Worm (Caenorhabditis elegans) whole organism, L2 larva: Measurements from ENCODE around the gene nuo-3.

Experiments used
- C34F6.9 ChIP-seq: fragments of 150-350 bp; optimal IDR thresholded peaks from 2 replicates; lab custom pipeline; 2014; ENCODE audit warnings: missing biosample characterization, missing genetic modification characterization
- F13H6.1 ChIP-seq: sonication (generic microtip); optimal IDR thresholded peaks from 2 replicates; lab custom pipeline; 2016; ENCODE audit warnings: missing genetic modification characterization, missing compliant biosample characterization
- R02D3.7 ChIP-seq: fragments of 150-350 bp; optimal IDR thresholded peaks from 2 replicates; lab custom pipeline; 2014; ENCODE audit warnings: missing biosample characterization, missing genetic modification characterization
- Y55F3AM.14 ChIP-seq: fragments of 200-800 bp; sonication (Bioruptor generic); optimal IDR thresholded peaks from 2 replicates; lab custom pipeline; 2018; ENCODE audit warnings: mild to moderate bottlenecking, missing genetic modification characterization, missing compliant biosample characterization
- ZK546.5 ChIP-seq: sonication (generic microtip); optimal IDR thresholded peaks from 2 replicates; lab custom pipeline; 2017; ENCODE audit warnings: missing biosample characterization, missing genetic modification characterization
- alr-1 ChIP-seq: fragments of 150-350 bp; optimal IDR thresholded peaks from 2 replicates; lab custom pipeline; 2014; ENCODE audit warnings: missing biosample characterization, missing genetic modification characterization
- aly-2 ChIP-seq: fragments of 150-350 bp; optimal IDR thresholded peaks from 2 replicates; lab custom pipeline; 2014; ENCODE audit warnings: missing biosample characterization, missing genetic modification characterization
- ama-1 ChIP-seq: fragments of 150-350 bp; optimal IDR thresholded peaks from 2 replicates; lab custom pipeline; 2018; ENCODE audit warnings: inconsistent platforms
- blmp-1 ChIP-seq: sonication (generic microtip); optimal IDR thresholded peaks from 2 replicates; lab custom pipeline; 2017; ENCODE audit warnings: missing genetic modification characterization, mild to moderate bottlenecking, missing compliant biosample characterization, antibody characterized with exemption, moderate library complexity; ENCODE audit not compliant: insufficient read depth
- ceh-16 ChIP-seq: fragments of 150-350 bp; optimal IDR thresholded peaks from 2 replicates; lab custom pipeline; 2014; ENCODE audit warnings: missing biosample characterization, missing genetic modification characterization
- ceh-82 ChIP-seq: fragments of 150-350 bp; optimal IDR thresholded peaks from 2 replicates; lab custom pipeline; 2014; ENCODE audit warnings: missing biosample characterization, missing genetic modification characterization
- crh-2 ChIP-seq: sonication (generic microtip); optimal IDR thresholded peaks from 2 replicates; lab custom pipeline; 2017; ENCODE audit warnings: missing biosample characterization, missing genetic modification characterization
- dmd-4 ChIP-seq: sonication (generic microtip); optimal IDR thresholded peaks from 2 replicates; lab custom pipeline; 2017; ENCODE audit warnings: missing biosample characterization, missing genetic modification characterization
- egl-27 ChIP-seq: sonication (generic microtip); optimal IDR thresholded peaks from 3 replicates; lab custom pipeline; 2017; ENCODE audit warnings: missing biosample characterization, missing genetic modification reagents, missing genetic modification characterization
- elt-1 ChIP-seq: fragments of 150-350 bp; optimal IDR thresholded peaks from 2 replicates; lab custom pipeline; 2014; ENCODE audit warnings: missing biosample characterization, missing genetic modification characterization
- elt-3 ChIP-seq: sonication (generic microtip); optimal IDR thresholded peaks from 2 replicates; lab custom pipeline; 2017; ENCODE audit warnings: missing biosample characterization, missing genetic modification characterization
- fos-1 ChIP-seq: fragments of 150-350 bp; optimal IDR thresholded peaks from 2 replicates; lab custom pipeline; 2014; ENCODE audit warnings: missing biosample characterization, missing genetic modification characterization
- gmeb-1 ChIP-seq: fragments of 150-350 bp; optimal IDR thresholded peaks from 2 replicates; lab custom pipeline; 2014; ENCODE audit warnings: missing biosample characterization, missing genetic modification characterization
- lin-11 ChIP-seq: fragments of 150-350 bp; sonication (generic microtip); optimal IDR thresholded peaks from 2 replicates; lab custom pipeline; 2014; ENCODE audit warnings: missing biosample characterization, missing genetic modification characterization, inconsistent platforms, mixed read lengths
- lin-13 ChIP-seq: fragments of 150-350 bp; optimal IDR thresholded peaks from 2 replicates; lab custom pipeline; 2014; ENCODE audit warnings: missing biosample characterization, missing genetic modification reagents, missing genetic modification characterization
- lin-39 ChIP-seq: fragments of 150-350 bp; optimal IDR thresholded peaks from 2 replicates; lab custom pipeline; 2014; ENCODE audit warnings: missing biosample characterization, missing genetic modification reagents, missing genetic modification characterization
- lsy-2 ChIP-seq, 2 experiments: fragments of 150-350 bp in 1 of 2; sonication (generic microtip) in 1 of 2; optimal IDR thresholded peaks; 2 replicates each; lab custom pipeline; 2014 to 2017; ENCODE audit warnings: missing biosample characterization in 2 of 2, missing genetic modification characterization in 2 of 2
- mab-5 ChIP-seq: fragments of 150-350 bp; optimal IDR thresholded peaks from 2 replicates; lab custom pipeline; 2014; ENCODE audit warnings: missing biosample characterization, missing genetic modification characterization
- mbf-1 ChIP-seq: sonication (generic microtip); optimal IDR thresholded peaks from 2 replicates; lab custom pipeline; 2017; ENCODE audit warnings: missing biosample characterization, missing genetic modification characterization
- mdl-1 ChIP-seq, 2 experiments: fragments of 150-350 bp in 1 of 2; sonication (generic microtip) in 1 of 2; optimal IDR thresholded peaks; 2 replicates each; lab custom pipeline; 2017; ENCODE audit warnings: missing biosample characterization in 2 of 2, missing genetic modification characterization in 2 of 2
- nhr-10 ChIP-seq: sonication (generic microtip); optimal IDR thresholded peaks from 2 replicates; lab custom pipeline; 2017; ENCODE audit warnings: missing biosample characterization, missing genetic modification characterization
- nhr-11 ChIP-seq: fragments of 150-350 bp; optimal IDR thresholded peaks from 2 replicates; lab custom pipeline; 2014; ENCODE audit warnings: missing biosample characterization, missing genetic modification characterization
- nhr-12 ChIP-seq: fragments of 150-350 bp; optimal IDR thresholded peaks from 2 replicates; lab custom pipeline; 2014; ENCODE audit warnings: missing biosample characterization, missing genetic modification characterization
- nhr-129 ChIP-seq: fragments of 150-350 bp; optimal IDR thresholded peaks from 2 replicates; lab custom pipeline; 2014; ENCODE audit warnings: missing biosample characterization, missing genetic modification characterization
- nhr-21 ChIP-seq: fragments of 150-350 bp; optimal IDR thresholded peaks from 2 replicates; lab custom pipeline; 2014; ENCODE audit warnings: missing biosample characterization, missing genetic modification characterization
- nhr-23 ChIP-seq: fragments of 150-350 bp; optimal IDR thresholded peaks from 2 replicates; lab custom pipeline; 2014; ENCODE audit warnings: missing biosample characterization, missing genetic modification reagents, missing genetic modification characterization
- nhr-237 ChIP-seq: fragments of 150-350 bp; optimal IDR thresholded peaks from 2 replicates; lab custom pipeline; 2014; ENCODE audit warnings: missing biosample characterization, missing genetic modification characterization
- nhr-25 ChIP-seq: fragments of 150-350 bp; sonication (generic microtip); optimal IDR thresholded peaks from 3 replicates; lab custom pipeline; 2014; ENCODE audit warnings: missing biosample characterization, missing genetic modification characterization
- nhr-6 ChIP-seq: fragments of 150-350 bp; optimal IDR thresholded peaks from 2 replicates; lab custom pipeline; 2014; ENCODE audit warnings: missing biosample characterization, missing genetic modification characterization
- nhr-77 ChIP-seq: fragments of 150-350 bp; optimal IDR thresholded peaks from 2 replicates; lab custom pipeline; 2014; ENCODE audit warnings: missing biosample characterization, missing genetic modification characterization
- peb-1 ChIP-seq: fragments of 150-350 bp; optimal IDR thresholded peaks from 2 replicates; lab custom pipeline; 2014; ENCODE audit warnings: missing biosample characterization, missing genetic modification characterization
- sem-4 ChIP-seq: fragments of 150-350 bp; optimal IDR thresholded peaks from 2 replicates; lab custom pipeline; 2014; ENCODE audit warnings: missing biosample characterization, missing genetic modification reagents, missing genetic modification characterization
- skn-1 ChIP-seq: sonication (generic microtip); optimal IDR thresholded peaks from 2 replicates; lab custom pipeline; 2017; ENCODE audit warnings: missing biosample characterization, missing genetic modification characterization
- sma-3 ChIP-seq: sonication (generic microtip); optimal IDR thresholded peaks from 2 replicates; lab custom pipeline; 2016; ENCODE audit warnings: missing genetic modification reagents, missing genetic modification characterization, missing compliant biosample characterization
- sma-9 ChIP-seq, 2 experiments: fragments of 150-350 bp in 1 of 2; sonication (generic microtip) in 1 of 2; optimal IDR thresholded peaks; 2 replicates each; lab custom pipeline; 2014 to 2016; ENCODE audit warnings: missing genetic modification characterization in 2 of 2, mild to moderate bottlenecking in 1 of 2, missing biosample characterization in 1 of 2, missing compliant biosample characterization in 1 of 2, missing genetic modification reagents in 1 of 2, moderate library complexity in 1 of 2
- snpc-4 ChIP-seq: fragments of 150-350 bp; optimal IDR thresholded peaks from 2 replicates; lab custom pipeline; 2014; ENCODE audit warnings: missing biosample characterization, missing genetic modification characterization
- unc-39 ChIP-seq: fragments of 150-350 bp; optimal IDR thresholded peaks from 2 replicates; lab custom pipeline; 2014; ENCODE audit warnings: missing biosample characterization, missing genetic modification characterization
- unc-55 ChIP-seq: fragments of 150-350 bp; sonication (generic microtip); optimal IDR thresholded peaks from 3 replicates; lab custom pipeline; 2014; ENCODE audit warnings: missing biosample characterization, missing genetic modification reagents, missing genetic modification characterization
- unc-62 ChIP-seq: fragments of 150-350 bp; optimal IDR thresholded peaks from 2 replicates; lab custom pipeline; 2014; ENCODE audit warnings: missing biosample characterization, missing genetic modification reagents, missing genetic modification characterization
- zag-1 ChIP-seq: fragments of 150-350 bp; optimal IDR thresholded peaks from 2 replicates; lab custom pipeline; 2014; ENCODE audit warnings: missing biosample characterization, missing genetic modification characterization
- ztf-1 ChIP-seq: fragments of 200-800 bp; sonication (Bioruptor generic); conservative IDR thresholded peaks from 2 replicates; pipeline ENCODE4 v1.3.6; 2022; ENCODE audit warnings: missing genetic modification characterization, missing compliant biosample characterization
- ztf-11 ChIP-seq: sonication (generic microtip); optimal IDR thresholded peaks from 2 replicates; lab custom pipeline; 2017; ENCODE audit warnings: missing biosample characterization, missing genetic modification characterization
- ztf-4 ChIP-seq: fragments of 150-350 bp; optimal IDR thresholded peaks from 2 replicates; lab custom pipeline; 2014; ENCODE audit warnings: missing biosample characterization, missing genetic modification characterization

The nuo-3 gene

ce11 chrIV:14838095-14838494, 40.8 kb upstream of the nuo-3 start (continued):
- TF ChIP-seq nhr-12 (tag; lab: Kevin White, UChicago) (no peak), fos-1 (tag; lab: Kevin White, UChicago) (peak; percentile 49), nhr-77 (tag; lab: Kevin White, UChicago) (no peak), ztf-11 (tag; lab: Kevin White, UChicago) (peak; percentile 21), snpc-4 (tag; lab: Kevin White, UChicago) (peak; percentile 8), lin-11 (tag; lab: Kevin White, UChicago) (no peak), alr-1 (tag; lab: Kevin White, UChicago) (no peak)

- TF ChIP-seq mab-5 (tag; lab: Kevin White, UChicago) (peak; percentile 43), sem-4 (tag; lab: Kevin White, UChicago) (no peak), ama-1 (lab: Kevin White, UChicago) (no peak), nhr-10 (no peak), elt-1 (tag; lab: Kevin White, UChicago) (no peak), zag-1 (tag; lab: Kevin White, UChicago) (no peak), mbf-1 (tag; lab: Kevin White, UChicago) (no peak), nhr-11 (tag; lab: Kevin White, UChicago) (no peak), nhr-237 (tag; lab: Kevin White, UChicago) (no peak), lsy-2 (tag; optimal IDR thresholded peaks at IDR 0.05; lab: Kevin White, UChicago) (peak in 1 of 2 experiments; percentile 65), snpc-4 (tag; lab: Kevin White, UChicago) (no peak), ceh-16 (tag; lab: Kevin White, UChicago) (no peak), nhr-6 (tag; lab: Kevin White, UChicago) (no peak), ceh-82 (tag; lab: Kevin White, UChicago) (no peak), nhr-129 (tag; lab: Kevin White, UChicago) (peak; percentile 72), F13H6.1 (tag; lab: Kevin White, UChicago) (no peak), alr-1 (tag; lab: Kevin White, UChicago) (no peak), unc-55 (peak; percentile 58), nhr-77 (tag; lab: Kevin White, UChicago) (no peak), ZK546.5 (no peak), mdl-1 (tag; optimal IDR thresholded peaks at IDR 0.05; lab: Kevin White, UChicago) (no peak), skn-1 (tag; lab: Kevin White, UChicago) (no peak), nhr-12 (tag; lab: Kevin White, UChicago) (no peak), unc-62 (GFP tag; lab: Kevin White, UChicago) (no peak), ztf-11 (tag; lab: Kevin White, UChicago) (no peak), ztf-4 (tag; lab: Kevin White, UChicago) (no peak), aly-2 (no peak), sma-3 (GFP tag; lab: Kevin White, UChicago) (no peak), sma-9 (GFP tag; optimal IDR thresholded peaks at IDR 0.05; lab: Kevin White, UChicago) (no peak), sma-9 (tag; optimal IDR thresholded peaks at IDR 0.05; lab: Kevin White, UChicago) (no peak), egl-27 (tag; lab: Kevin White, UChicago) (no peak), elt-3 (tag; lab: Kevin White, UChicago) (no peak), blmp-1 (tag; lab: Kevin White, UChicago) (no peak), ztf-1 (no peak), R02D3.7 (tag; lab: Kevin White, UChicago) (no peak), nhr-21 (tag; lab: Kevin White, UChicago) (no peak), peb-1 (tag; lab: Kevin White, UChicago) (no peak), crh-2 (peak; percentile 42), unc-39 (tag; lab: Kevin White, UChicago) (no peak), fos-1 (tag; lab: Kevin White, UChicago) (no peak), dmd-4 (tag; lab: Kevin White, UChicago) (no peak), C34F6.9 (tag; lab: Kevin White, UChicago) (peak; percentile 61), gmeb-1 (tag; lab: Kevin White, UChicago) (no peak), nhr-23 (tag; lab: Kevin White, UChicago) (no peak), nhr-25 (tag; lab: Kevin White, UChicago) (no peak), lin-11 (tag; lab: Kevin White, UChicago) (no peak), lin-39 (no peak), lin-13 (GFP tag; lab: Kevin White, UChicago) (peak; percentile 7), Y55F3AM.14 (GFP tag; lab: Kevin White, UChicago) (no peak)
These were observed 39.5 kb upstream of the nuo-3 start, which contains the start of gene Y57G11C.22 for ce11 chrIV:14836885-14837284. TSS of gene Y57G11C.22 (plus strand) at chrIV:14837211.
